Worm (Caenorhabditis elegans) whole organism, L2 larva: Measurements from ENCODE around the gene let-711.

Experiments used
- C34F6.9 ChIP-seq: fragments of 150-350 bp; optimal IDR thresholded peaks from 2 replicates; lab custom pipeline; 2014; ENCODE audit warnings: missing biosample characterization, missing genetic modification characterization
- F13H6.1 ChIP-seq: sonication (generic microtip); optimal IDR thresholded peaks from 2 replicates; lab custom pipeline; 2016; ENCODE audit warnings: missing genetic modification characterization, missing compliant biosample characterization
- R02D3.7 ChIP-seq: fragments of 150-350 bp; optimal IDR thresholded peaks from 2 replicates; lab custom pipeline; 2014; ENCODE audit warnings: missing biosample characterization, missing genetic modification characterization
- ZK546.5 ChIP-seq: sonication (generic microtip); optimal IDR thresholded peaks from 2 replicates; lab custom pipeline; 2017; ENCODE audit warnings: missing biosample characterization, missing genetic modification characterization
- aly-2 ChIP-seq: fragments of 150-350 bp; optimal IDR thresholded peaks from 2 replicates; lab custom pipeline; 2014; ENCODE audit warnings: missing biosample characterization, missing genetic modification characterization
- ama-1 ChIP-seq: fragments of 150-350 bp; optimal IDR thresholded peaks from 2 replicates; lab custom pipeline; 2018; ENCODE audit warnings: inconsistent platforms
- blmp-1 ChIP-seq: sonication (generic microtip); optimal IDR thresholded peaks from 2 replicates; lab custom pipeline; 2017; ENCODE audit warnings: missing genetic modification characterization, mild to moderate bottlenecking, missing compliant biosample characterization, antibody characterized with exemption, moderate library complexity; ENCODE audit not compliant: insufficient read depth
- ceh-16 ChIP-seq: fragments of 150-350 bp; optimal IDR thresholded peaks from 2 replicates; lab custom pipeline; 2014; ENCODE audit warnings: missing biosample characterization, missing genetic modification characterization
- crh-2 ChIP-seq: sonication (generic microtip); optimal IDR thresholded peaks from 2 replicates; lab custom pipeline; 2017; ENCODE audit warnings: missing biosample characterization, missing genetic modification characterization
- dmd-4 ChIP-seq: sonication (generic microtip); optimal IDR thresholded peaks from 2 replicates; lab custom pipeline; 2017; ENCODE audit warnings: missing biosample characterization, missing genetic modification characterization
- egl-27 ChIP-seq: sonication (generic microtip); optimal IDR thresholded peaks from 3 replicates; lab custom pipeline; 2017; ENCODE audit warnings: missing biosample characterization, missing genetic modification reagents, missing genetic modification characterization
- elt-1 ChIP-seq: fragments of 150-350 bp; optimal IDR thresholded peaks from 2 replicates; lab custom pipeline; 2014; ENCODE audit warnings: missing biosample characterization, missing genetic modification characterization
- elt-3 ChIP-seq: sonication (generic microtip); optimal IDR thresholded peaks from 2 replicates; lab custom pipeline; 2017; ENCODE audit warnings: missing biosample characterization, missing genetic modification characterization
- fos-1 ChIP-seq: fragments of 150-350 bp; optimal IDR thresholded peaks from 2 replicates; lab custom pipeline; 2014; ENCODE audit warnings: missing biosample characterization, missing genetic modification characterization
- gmeb-1 ChIP-seq: fragments of 150-350 bp; optimal IDR thresholded peaks from 2 replicates; lab custom pipeline; 2014; ENCODE audit warnings: missing biosample characterization, missing genetic modification characterization
- lin-11 ChIP-seq: fragments of 150-350 bp; sonication (generic microtip); optimal IDR thresholded peaks from 2 replicates; lab custom pipeline; 2014; ENCODE audit warnings: missing biosample characterization, missing genetic modification characterization, inconsistent platforms, mixed read lengths
- lin-39 ChIP-seq: fragments of 150-350 bp; optimal IDR thresholded peaks from 2 replicates; lab custom pipeline; 2014; ENCODE audit warnings: missing biosample characterization, missing genetic modification reagents, missing genetic modification characterization
- lsy-2 ChIP-seq, 2 experiments: fragments of 150-350 bp in 1 of 2; sonication (generic microtip) in 1 of 2; optimal IDR thresholded peaks; 2 replicates each; lab custom pipeline; 2014 to 2017; ENCODE audit warnings: missing biosample characterization in 2 of 2, missing genetic modification characterization in 2 of 2
- mab-5 ChIP-seq: fragments of 150-350 bp; optimal IDR thresholded peaks from 2 replicates; lab custom pipeline; 2014; ENCODE audit warnings: missing biosample characterization, missing genetic modification characterization
- mbf-1 ChIP-seq: sonication (generic microtip); optimal IDR thresholded peaks from 2 replicates; lab custom pipeline; 2017; ENCODE audit warnings: missing biosample characterization, missing genetic modification characterization
- mdl-1 ChIP-seq, 2 experiments: fragments of 150-350 bp in 1 of 2; sonication (generic microtip) in 1 of 2; optimal IDR thresholded peaks; 2 replicates each; lab custom pipeline; 2017; ENCODE audit warnings: missing biosample characterization in 2 of 2, missing genetic modification characterization in 2 of 2
- nhr-11 ChIP-seq: fragments of 150-350 bp; optimal IDR thresholded peaks from 2 replicates; lab custom pipeline; 2014; ENCODE audit warnings: missing biosample characterization, missing genetic modification characterization
- nhr-12 ChIP-seq: fragments of 150-350 bp; optimal IDR thresholded peaks from 2 replicates; lab custom pipeline; 2014; ENCODE audit warnings: missing biosample characterization, missing genetic modification characterization
- nhr-21 ChIP-seq: fragments of 150-350 bp; optimal IDR thresholded peaks from 2 replicates; lab custom pipeline; 2014; ENCODE audit warnings: missing biosample characterization, missing genetic modification characterization
- nhr-237 ChIP-seq: fragments of 150-350 bp; optimal IDR thresholded peaks from 2 replicates; lab custom pipeline; 2014; ENCODE audit warnings: missing biosample characterization, missing genetic modification characterization
- nhr-25 ChIP-seq: fragments of 150-350 bp; sonication (generic microtip); optimal IDR thresholded peaks from 3 replicates; lab custom pipeline; 2014; ENCODE audit warnings: missing biosample characterization, missing genetic modification characterization
- nhr-6 ChIP-seq: fragments of 150-350 bp; optimal IDR thresholded peaks from 2 replicates; lab custom pipeline; 2014; ENCODE audit warnings: missing biosample characterization, missing genetic modification characterization
- nhr-77 ChIP-seq: fragments of 150-350 bp; optimal IDR thresholded peaks from 2 replicates; lab custom pipeline; 2014; ENCODE audit warnings: missing biosample characterization, missing genetic modification characterization
- sem-4 ChIP-seq: fragments of 150-350 bp; optimal IDR thresholded peaks from 2 replicates; lab custom pipeline; 2014; ENCODE audit warnings: missing biosample characterization, missing genetic modification reagents, missing genetic modification characterization
- skn-1 ChIP-seq: sonication (generic microtip); optimal IDR thresholded peaks from 2 replicates; lab custom pipeline; 2017; ENCODE audit warnings: missing biosample characterization, missing genetic modification characterization
- sma-3 ChIP-seq: sonication (generic microtip); optimal IDR thresholded peaks from 2 replicates; lab custom pipeline; 2016; ENCODE audit warnings: missing genetic modification reagents, missing genetic modification characterization, missing compliant biosample characterization
- snpc-4 ChIP-seq: fragments of 150-350 bp; optimal IDR thresholded peaks from 2 replicates; lab custom pipeline; 2014; ENCODE audit warnings: missing biosample characterization, missing genetic modification characterization
- unc-39 ChIP-seq: fragments of 150-350 bp; optimal IDR thresholded peaks from 2 replicates; lab custom pipeline; 2014; ENCODE audit warnings: missing biosample characterization, missing genetic modification characterization
- unc-55 ChIP-seq: fragments of 150-350 bp; sonication (generic microtip); optimal IDR thresholded peaks from 3 replicates; lab custom pipeline; 2014; ENCODE audit warnings: missing biosample characterization, missing genetic modification reagents, missing genetic modification characterization
- unc-62 ChIP-seq: fragments of 150-350 bp; optimal IDR thresholded peaks from 2 replicates; lab custom pipeline; 2014; ENCODE audit warnings: missing biosample characterization, missing genetic modification reagents, missing genetic modification characterization
- ztf-1 ChIP-seq: fragments of 200-800 bp; sonication (Bioruptor generic); conservative IDR thresholded peaks from 2 replicates; pipeline ENCODE4 v1.3.6; 2022; ENCODE audit warnings: missing genetic modification characterization, missing compliant biosample characterization
- ztf-11 ChIP-seq: sonication (generic microtip); optimal IDR thresholded peaks from 2 replicates; lab custom pipeline; 2017; ENCODE audit warnings: missing biosample characterization, missing genetic modification characterization
- ztf-4 ChIP-seq: fragments of 150-350 bp; optimal IDR thresholded peaks from 2 replicates; lab custom pipeline; 2014; ENCODE audit warnings: missing biosample characterization, missing genetic modification characterization

let-711 gene

ce11 chrIII:6931896-6932295, 14.6 kb upstream of the let-711 start, which contains the start of gene byn-1:
Gene byn-1 (plus strand): TSS chrIII:6932001.
- no peak for TF ChIP-seq F13H6.1
- TF ChIP-seq, all 48 proteins: peak for 0

- peak; percentile 2 for TF ChIP-seq C34F6.9 (tag; lab: Kevin White, UChicago)
- no peak for TF ChIP-seq nhr-237 (tag; lab: Kevin White, UChicago)
- TF ChIP-seq, all 48 proteins: peak for 1
Observed at ce11 chrIII:6935269-6936017, 11.1 kb upstream of the let-711 start, which contains the start of the genes F57B9.8 and coq-2. Gene F57B9.8 (minus strand): TSS chrIII:6935319. Gene coq-2 (plus strand): TSS chrIII:6935967.

- TF ChIP-seq elt-1 (tag; lab: Kevin White, UChicago) (no peak), sem-4 (tag; lab: Kevin White, UChicago) (no peak), elt-3 (tag; lab: Kevin White, UChicago) (no peak), F13H6.1 (no peak), unc-39 (tag; lab: Kevin White, UChicago) (no peak), skn-1 (no peak), mab-5 (tag; lab: Kevin White, UChicago) (no peak), nhr-237 (tag; lab: Kevin White, UChicago) (no peak), mbf-1 (tag; lab: Kevin White, UChicago) (no peak), blmp-1 (tag; lab: Kevin White, UChicago) (no peak), aly-2 (no peak), lsy-2 (tag; optimal IDR thresholded peaks at IDR 0.05; lab: Kevin White, UChicago) (no peak), ztf-1 (GFP tag; lab: Robert Waterston, UW) (no peak)
Observed at ce11 chrIII:6939523-6939922, 7.0 kb upstream of the let-711 start, which contains the start of gene F57B9.3. Gene F57B9.3 (plus strand): TSS chrIII:6939823.

- no peak for TF ChIP-seq nhr-25 (tag; lab: Kevin White, UChicago)
- no peak for TF ChIP-seq R02D3.7 (tag; lab: Kevin White, UChicago)
- no peak for TF ChIP-seq elt-3 (tag; lab: Kevin White, UChicago)
- no peak for TF ChIP-seq mab-5 (tag; lab: Kevin White, UChicago)
- TF ChIP-seq dmd-4 (tag; lab: Kevin White, UChicago), result no peak
- TF ChIP-seq aly-2, result no peak
- TF ChIP-seq nhr-6 (tag; lab: Kevin White, UChicago), result no peak
Observed at ce11 chrIII:6945319-6945718, 1.2 kb upstream of the let-711 start.

DNA sequence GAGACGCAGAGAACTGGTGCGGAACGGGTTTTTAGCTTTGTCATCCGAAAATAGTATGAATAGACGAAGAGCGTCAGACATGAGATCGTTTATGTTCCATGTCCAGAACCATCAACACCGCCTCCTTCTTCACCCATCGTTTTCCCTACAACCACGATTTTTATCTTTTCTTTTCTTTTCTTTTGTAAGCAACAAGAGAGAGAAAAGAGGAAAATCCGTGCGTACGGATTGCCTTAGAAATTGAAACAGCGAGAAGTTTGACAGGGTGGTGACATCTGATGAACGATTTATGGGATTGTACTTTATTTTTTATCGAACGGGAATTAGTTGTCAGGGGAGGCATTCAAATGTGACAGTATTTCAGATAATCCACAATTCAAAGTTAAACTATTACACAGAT, 771 bp upstream of the let-711 start, which contains the start of gene abu-13:
Gene abu-13, minus strand, starts transcription at position 152 of the 400 bp plus-strand sequence.
- TF ChIP-seq blmp-1 (tag; lab: Kevin White, UChicago) (no peak), sem-4 (tag; lab: Kevin White, UChicago) (peak; percentile 7), unc-62 (GFP tag; lab: Kevin White, UChicago) (no peak), ztf-11 (no peak), nhr-21 (tag; lab: Kevin White, UChicago) (peak; percentile 30), elt-3 (tag; lab: Kevin White, UChicago) (no peak), lin-39 (tag; lab: Kevin White, UChicago) (no peak)

DNA sequence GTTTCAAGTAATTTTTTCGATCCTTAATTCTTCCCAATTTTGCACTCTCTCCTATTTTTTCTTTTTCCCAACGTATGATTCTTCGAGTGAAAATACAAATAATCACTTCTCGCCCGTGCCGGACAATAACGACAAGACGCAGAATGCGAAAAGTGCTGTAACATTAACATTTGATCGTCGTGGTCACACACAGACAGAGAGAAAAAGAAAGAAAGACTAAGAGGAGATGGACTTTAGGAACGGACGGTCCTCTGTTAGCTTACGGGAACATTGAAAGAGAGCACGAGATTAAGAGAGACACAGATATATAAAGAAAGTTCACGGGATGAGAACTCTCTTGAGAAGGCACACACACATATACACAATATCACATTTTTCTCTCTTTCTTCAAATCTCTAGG, 1.4 kb downstream of the let-711 start:
- TF ChIP-seq fos-1 (peak; percentile 17), C34F6.9 (tag; lab: Kevin White, UChicago) (peak; percentile 12), mab-5 (tag; lab: Kevin White, UChicago) (no peak), nhr-77 (tag; lab: Kevin White, UChicago) (no peak), sem-4 (tag; lab: Kevin White, UChicago) (peak; percentile 31), F13H6.1 (peak; percentile 7)
- TF ChIP-seq, all 48 proteins: peak for 4

- TF ChIP-seq lsy-2 (tag; optimal IDR thresholded peaks at IDR 0.05; lab: Kevin White, UChicago) (peak in 1 of 2 experiments; percentile 41), egl-27 (no peak), crh-2 (tag; lab: Kevin White, UChicago) (no peak), nhr-11 (tag; lab: Kevin White, UChicago) (no peak), unc-55 (GFP tag; lab: Kevin White, UChicago) (peak; percentile 32), ceh-16 (tag; lab: Kevin White, UChicago) (no peak), ZK546.5 (tag; lab: Kevin White, UChicago) (no peak), nhr-21 (tag; lab: Kevin White, UChicago) (no peak), nhr-12 (tag; lab: Kevin White, UChicago) (no peak), mdl-1 (tag; optimal IDR thresholded peaks at IDR 0.05; lab: Kevin White, UChicago) (no peak), lin-11 (tag; lab: Kevin White, UChicago) (no peak), nhr-6 (tag; lab: Kevin White, UChicago) (no peak), gmeb-1 (tag; lab: Kevin White, UChicago) (no peak), snpc-4 (no peak), ztf-4 (tag; lab: Kevin White, UChicago) (no peak), dmd-4 (tag; lab: Kevin White, UChicago) (no peak), mab-5 (tag; lab: Kevin White, UChicago) (no peak), ztf-1 (GFP tag; lab: Robert Waterston, UW) (no peak), F13H6.1 (no peak), mbf-1 (tag; lab: Kevin White, UChicago) (no peak), ama-1 (lab: Kevin White, UChicago) (no peak), C34F6.9 (tag; lab: Kevin White, UChicago) (peak; percentile 59), sma-3 (GFP tag; lab: Kevin White, UChicago) (no peak)
Observed at ce11 chrIII:6951435-6951834, 4.9 kb downstream of the let-711 start.
